Fruit fly (Drosophila melanogaster): ENCODE data around the gene hh.

The hh gene

DNA sequence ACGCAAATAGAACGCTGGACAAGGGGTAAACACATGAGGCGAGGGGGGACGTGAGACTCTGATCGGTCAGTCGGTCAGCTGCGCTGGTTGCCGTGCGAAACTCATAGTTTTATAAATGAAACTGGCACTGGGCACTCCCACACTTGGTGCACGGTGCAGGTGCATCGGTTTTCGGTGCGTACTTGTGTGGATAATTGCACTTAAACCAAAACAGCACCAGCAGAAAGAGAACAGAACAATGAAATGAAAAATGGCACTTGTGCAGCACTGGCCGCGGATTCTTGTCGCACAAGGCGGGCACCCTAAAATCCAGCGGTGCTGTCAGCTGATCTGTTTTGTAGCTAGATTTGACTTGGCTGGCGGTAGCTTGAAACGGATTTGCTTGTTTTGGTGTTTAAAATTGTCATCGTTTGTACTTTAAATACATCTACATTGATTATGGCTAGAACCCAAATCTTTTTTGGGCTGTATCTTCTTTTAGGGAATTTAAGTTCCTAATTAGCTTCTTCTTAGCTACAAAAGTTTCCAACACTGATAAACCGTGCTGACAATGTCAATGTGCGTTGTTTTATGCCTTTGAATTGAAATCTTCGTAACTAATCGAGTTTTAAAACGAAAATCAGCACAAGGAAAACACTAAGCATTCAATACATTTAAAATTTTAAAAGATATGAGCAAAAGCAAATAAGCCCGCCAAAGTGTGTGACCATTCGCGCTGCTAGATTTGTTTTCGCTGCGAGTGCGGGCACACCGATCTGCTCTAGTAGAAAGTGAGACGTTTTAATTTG, 23.8 kb downstream of the hh start, which contains the start of the genes Rassf and CenB1A (continued):
- TF ChIP-seq CG4424 (GFP tag; optimal IDR thresholded peaks at IDR 0.05): peak; percentile 53
- peak; percentile 19 for TF ChIP-seq da (GFP tag; optimal IDR thresholded peaks at IDR 0.05)
- TF ChIP-seq Ets97D (GFP tag; optimal IDR thresholded peaks at IDR 0.05): peak; percentile 60
- TF ChIP-seq Tbp (GFP tag; optimal IDR thresholded peaks at IDR 0.05): peak; percentile 35
- TF ChIP-seq Xrp1 (GFP tag; IDR thresholded peaks at IDR 0.05): peak; percentile 41
- TF ChIP-seq zfh2 (GFP tag; optimal IDR thresholded peaks at IDR 0.05): peak; percentile 80
- TF ChIP-seq fu2 (GFP tag; optimal IDR thresholded peaks at IDR 0.05): peak; percentile 51
- TF ChIP-seq ind (GFP tag; optimal IDR thresholded peaks at IDR 0.05): peak; percentile 45
- peak; percentile 63 for TF ChIP-seq CG9609 (GFP tag; optimal IDR thresholded peaks at IDR 0.05)
- TF ChIP-seq CG17829 (tag; optimal IDR thresholded peaks at IDR 0.05): peak; percentile 6
- peak; percentile 45; the same call in 1 of the 2 replicates for TF ChIP-seq al (GFP tag; IDR thresholded peaks at IDR 0.05)
- no peak for TF ChIP-seq HLHmδ (GFP tag; optimal IDR thresholded peaks at IDR 0.05)
- no peak for TF ChIP-seq crc (GFP tag; optimal IDR thresholded peaks at IDR 0.05)
- TF ChIP-seq BtbVII (GFP tag; optimal IDR thresholded peaks at IDR 0.05): no peak
- TF ChIP-seq cato (GFP tag; optimal IDR thresholded peaks at IDR 0.05; ENCODE audit: borderline replicate concordance): peak; percentile 39
- TF ChIP-seq pnt (GFP tag; optimal IDR thresholded peaks at IDR 0.05): peak; percentile 54
- TF ChIP-seq CG3163 (GFP tag; optimal IDR thresholded peaks at IDR 0.05): peak; percentile 42
- TF ChIP-seq ro (GFP tag; IDR thresholded peaks at IDR 0.05): no peak
- peak; percentile 23 for TF ChIP-seq bab2 (GFP tag; optimal IDR thresholded peaks at IDR 0.05)
- TF ChIP-seq Sox100B (GFP tag; optimal IDR thresholded peaks at IDR 0.05): no peak
- TF ChIP-seq Ptx1 (GFP tag; IDR thresholded peaks at IDR 0.05): peak; percentile 60
- TF ChIP-seq CG10959 (GFP tag; IDR thresholded peaks at IDR 0.05): no peak
- TF ChIP-seq Fer3 (tag; optimal IDR thresholded peaks at IDR 0.05): peak; percentile 4
- TF ChIP-seq HmgZ (tag; optimal IDR thresholded peaks at IDR 0.05): no peak
- peak; percentile 94 for TF ChIP-seq sens (GFP tag)
- TF ChIP-seq CG6175 (GFP tag; IDR thresholded peaks at IDR 0.05): no peak
- peak; percentile 47 for TF ChIP-seq CG4820 (GFP tag; optimal IDR thresholded peaks at IDR 0.05)
- TF ChIP-seq eve (GFP tag; optimal IDR thresholded peaks at IDR 0.05): no peak
- peak; percentile 51 for TF ChIP-seq nmo (GFP tag; optimal IDR thresholded peaks at IDR 0.05)
- TF ChIP-seq CG31388 (GFP tag; optimal IDR thresholded peaks at IDR 0.05): no peak
- TF ChIP-seq pzg (GFP tag; optimal IDR thresholded peaks at IDR 0.05): peak; percentile 50
- no peak for TF ChIP-seq pan (optimal IDR thresholded peaks at IDR 0.05)
- TF ChIP-seq pan (GFP tag; optimal IDR thresholded peaks at IDR 0.05 in 1 of 2, IDR thresholded peaks at IDR 0.05 in 1 of 2): peak in 1 of 2 experiments; percentile 30
- TF ChIP-seq Optix (GFP tag; IDR thresholded peaks at IDR 0.05): no peak
- no peak for TF ChIP-seq seq (GFP tag; IDR thresholded peaks at IDR 0.05)
- no peak for TF ChIP-seq Meics (GFP tag; optimal IDR thresholded peaks at IDR 0.05)
- TF ChIP-seq ase (GFP tag; IDR thresholded peaks at IDR 0.05): 0 out of 3 replicates have a peak, but pooled peaks have one; percentile 16
- TF ChIP-seq CG8388 (GFP tag; optimal IDR thresholded peaks at IDR 0.05): peak; percentile 9
- TF ChIP-seq en (GFP tag; optimal IDR thresholded peaks at IDR 0.05): no peak
- TF ChIP-seq oc (tag; optimal IDR thresholded peaks at IDR 0.05): no peak
- TF ChIP-seq Lim3 (GFP tag; IDR thresholded peaks at IDR 0.05): no peak
- peak; percentile 88 for TF ChIP-seq Med (GFP tag)
- peak; percentile 48 for TF ChIP-seq pum (GFP tag; optimal IDR thresholded peaks at IDR 0.05)
- TF ChIP-seq Taf1 (GFP tag; IDR thresholded peaks at IDR 0.05): 0 out of 2 replicates have a peak, but pooled peaks have one; percentile 11
- TF ChIP-seq CG8281 (tag; optimal IDR thresholded peaks at IDR 0.05): no peak
- no peak for TF ChIP-seq CG15601 (tag; optimal IDR thresholded peaks at IDR 0.05)
- TF ChIP-seq CG7928 (GFP tag; optimal IDR thresholded peaks at IDR 0.05): no peak
- no peak for TF ChIP-seq toy (GFP tag; IDR thresholded peaks at IDR 0.05)
- TF ChIP-seq CG13894 (tag; optimal IDR thresholded peaks at IDR 0.05): no peak
- TF ChIP-seq CG17186 (GFP tag; optimal IDR thresholded peaks at IDR 0.05): peak; percentile 38
- 0 out of 3 replicates have a peak, but pooled peaks have one; percentile 47 for TF ChIP-seq Dbx (GFP tag; IDR thresholded peaks at IDR 0.05)

Data from whole organism, embryonic.